Worm (Caenorhabditis elegans): Measurements from ENCODE around the gene plpp-1.1.

DNA sequence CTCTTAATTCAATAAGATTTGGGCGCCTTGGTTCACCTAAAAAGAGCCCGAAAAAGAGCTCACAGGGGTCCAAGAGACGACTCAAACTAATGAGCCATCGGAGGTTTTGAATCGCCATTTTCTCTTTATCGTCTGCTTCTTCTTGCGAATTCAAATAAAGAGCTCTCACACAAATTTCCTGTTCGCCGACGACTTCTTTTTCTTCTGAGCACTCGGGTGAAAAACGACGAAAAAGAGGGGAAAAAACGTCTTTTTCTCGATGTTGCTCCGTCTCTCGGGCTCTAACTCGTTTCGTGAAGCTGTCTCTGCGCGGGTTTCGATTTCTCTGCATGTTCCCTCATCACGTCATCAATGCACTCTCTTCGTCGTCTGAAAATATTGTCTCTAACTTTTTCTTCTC lies 20.7 kb upstream of the plpp-1.1 start:
- TF ChIP-seq rec-8 (tag; optimal IDR thresholded peaks at IDR 0.05): no peak
- TF ChIP-seq aptf-2 (GFP tag; conservative IDR thresholded peaks at IDR 0.05): no peak
- TF ChIP-seq him-1 (tag; optimal IDR thresholded peaks at IDR 0.05): no peak
- no peak for TF ChIP-seq ztf-6 (GFP tag; IDR thresholded peaks at IDR 0.05)

Data from whole organism, young adult.